Worm (Caenorhabditis elegans): ENCODE results near the gene ced-10.

ce11 chrIV:3514467-3514866 lies 5.1 kb upstream of the ced-10 start, which contains the start of gene tsg-101:
- TF ChIP-seq mes-2 (tag; optimal IDR thresholded peaks at IDR 0.05; ENCODE audit: poor library complexity, severe bottlenecking) (no peak), ama-1 (optimal IDR thresholded peaks at IDR 0.05) (no peak), mep-1 (tag; optimal IDR thresholded peaks at IDR 0.05) (no peak), attf-4 (tag; optimal IDR thresholded peaks at IDR 0.05) (no peak)
